Worm (Caenorhabditis elegans) whole organism, late embryonic: ENCODE data around the gene lars-1.

Source experiments
- T23F11.4 ChIP-seq: fragments of 200-800 bp; sonication (Bioruptor generic); optimal IDR thresholded peaks from 2 replicates; lab custom pipeline; 2018; ENCODE audit warnings: mild to moderate bottlenecking, missing genetic modification characterization, missing compliant biosample characterization
- ceh-14 ChIP-seq: sonication (generic microtip); optimal IDR thresholded peaks from 2 replicates; lab custom pipeline; 2016; ENCODE audit warnings: missing genotype, missing genetic modification characterization, missing compliant biosample characterization
- ceh-31 ChIP-seq: sonication (generic microtip); optimal IDR thresholded peaks from 2 replicates; lab custom pipeline; 2016; ENCODE audit warnings: missing genetic modification characterization, missing compliant biosample characterization
- ceh-9 ChIP-seq: sonication (generic microtip); optimal IDR thresholded peaks from 2 replicates; lab custom pipeline; 2016; ENCODE audit warnings: mild to moderate bottlenecking, missing genetic modification characterization, inconsistent platforms, missing compliant biosample characterization
- dmd-4 ChIP-seq: sonication (generic microtip); optimal IDR thresholded peaks from 2 replicates; lab custom pipeline; 2016; ENCODE audit warnings: borderline replicate concordance, missing genetic modification characterization, missing compliant biosample characterization
- fkh-6 ChIP-seq: sonication (generic microtip); optimal IDR thresholded peaks from 2 replicates; lab custom pipeline; 2016; ENCODE audit warnings: missing genetic modification characterization, missing compliant biosample characterization
- hlh-8 ChIP-seq: sonication (generic microtip); optimal IDR thresholded peaks from 2 replicates; lab custom pipeline; 2016; ENCODE audit warnings: missing genotype, missing genetic modification characterization, missing compliant biosample characterization
- unc-42 ChIP-seq: sonication (generic microtip); optimal IDR thresholded peaks from 2 replicates; lab custom pipeline; 2016; ENCODE audit warnings: missing genotype, missing genetic modification characterization, missing compliant biosample characterization
- ztf-16 ChIP-seq: sonication (generic microtip); optimal IDR thresholded peaks from 2 replicates; lab custom pipeline; 2017; ENCODE audit warnings: missing genetic modification characterization, missing compliant biosample characterization

- no peak for TF ChIP-seq hlh-8
- no peak for TF ChIP-seq fkh-6
- TF ChIP-seq ceh-9 (tag; lab: Kevin White, UChicago): no peak
- no peak for TF ChIP-seq ztf-16 (tag; lab: Kevin White, UChicago)
- TF ChIP-seq ceh-31 (tag; lab: Kevin White, UChicago): no peak
- TF ChIP-seq unc-42 (tag; lab: Kevin White, UChicago): no peak
- TF ChIP-seq T23F11.4 (GFP tag; lab: Kevin White, UChicago): no peak
- TF ChIP-seq dmd-4 (tag; lab: Kevin White, UChicago): no peak
- no peak for TF ChIP-seq ceh-14 (tag; lab: Kevin White, UChicago)
Measured at ce11 chrIII:4230092-4230491, 43.5 kb upstream of the lars-1 start.
